Worm (Caenorhabditis elegans): ENCODE data around the gene ash-2.
A peak's percentile ranks its signal among the peaks of the same experiment; 100 is the strongest.

ce11 chrII:11974048-11974995 is 5.3 kb upstream of the ash-2 start:
- TF ChIP-seq mdl-1 (tag; optimal IDR thresholded peaks at IDR 0.05) (no peak), snpc-4 (tag; optimal IDR thresholded peaks at IDR 0.05) (peak; percentile 6), nhr-11 (tag; optimal IDR thresholded peaks at IDR 0.05) (no peak), unc-62 (GFP tag; optimal IDR thresholded peaks at IDR 0.05) (no peak), lin-39 (tag; optimal IDR thresholded peaks at IDR 0.05) (no peak), elt-3 (tag; optimal IDR thresholded peaks at IDR 0.05) (no peak), nhr-23 (tag; optimal IDR thresholded peaks at IDR 0.05) (no peak), alr-1 (tag; optimal IDR thresholded peaks at IDR 0.05) (no peak), mbf-1 (tag; optimal IDR thresholded peaks at IDR 0.05) (no peak), nhr-237 (tag; optimal IDR thresholded peaks at IDR 0.05) (no peak), ztf-11 (tag; optimal IDR thresholded peaks at IDR 0.05) (no peak)

Data from whole organism, L2 larva.